Fruit fly (Drosophila melanogaster) whole organism, prepupa: Measurements from ENCODE around the gene Ca-beta.
A peak's percentile ranks its signal among the peaks of the same experiment; 100 is the strongest.

Source experiments
- Blimp-1 ChIP-seq: fragments of 200-800 bp; sonication (Bioruptor generic); optimal IDR thresholded peaks from 3 replicates; lab custom pipeline; 2017; ENCODE audit warnings: missing biosample characterization, missing genetic modification characterization, mild to moderate bottlenecking, moderate library complexity, missing genetic modification reagents
- CG31627 ChIP-seq: fragments of 200-800 bp; sonication (Bioruptor generic); optimal IDR thresholded peaks from 3 replicates; lab custom pipeline; 2016; ENCODE audit warnings: missing biosample characterization, missing genetic modification characterization
- CG34406 ChIP-seq: fragments of 200-800 bp; sonication (Bioruptor generic); optimal IDR thresholded peaks from 3 replicates; lab custom pipeline; 2016; ENCODE audit warnings: missing biosample characterization, missing genetic modification characterization
- Gug ChIP-seq: fragments of 200-800 bp; sonication (Bioruptor generic); IDR thresholded peaks from 2 replicates; pipeline ENCODE4 v1.3.6; 2022; ENCODE audit warnings: missing biosample characterization, missing genetic modification characterization
- dsx ChIP-seq: fragments of 200-800 bp; optimal IDR thresholded peaks from 3 replicates; lab custom pipeline; 2019; ENCODE audit warnings: missing biosample characterization, mild to moderate bottlenecking, missing genetic modification characterization, moderate library complexity; ENCODE audit not compliant: poor library complexity, severe bottlenecking
- net ChIP-seq: fragments of 200-800 bp; sonication (Bioruptor generic); optimal IDR thresholded peaks from 3 replicates; lab custom pipeline; 2016; ENCODE audit warnings: missing biosample characterization, missing genetic modification characterization

dm6 chr2L:11203494-11204010 is at the start of gene Ca-beta:
- TF ChIP-seq net (GFP tag; lab: Kevin White, UChicago) = peak; percentile 8
- TF ChIP-seq CG31627 (GFP tag; lab: Kevin White, UChicago) = peak; percentile 0
- TF ChIP-seq Blimp-1 = no peak
- TF ChIP-seq dsx (GFP tag; lab: Kevin White, UChicago) = no peak
- TF ChIP-seq CG34406 = peak; percentile 6
- no peak for TF ChIP-seq Gug (GFP tag; lab: Robert Waterston, UW)
